Worm (Caenorhabditis elegans) whole organism, mixed stage, embryonic: ENCODE measurements around the gene R10E4.11.

Experiments used
- M03D4.4 ChIP-seq: sonication (generic microtip); optimal IDR thresholded peaks from 2 replicates; lab custom pipeline; 2017; ENCODE audit warnings: mild to moderate bottlenecking, missing genetic modification characterization, missing compliant biosample characterization
- bed-3 ChIP-seq: fragments of 200-800 bp; sonication (Bioruptor generic); optimal IDR thresholded peaks from 3 replicates; lab custom pipeline; 2018; ENCODE audit warnings: mild to moderate bottlenecking, missing genetic modification characterization, moderate library complexity, missing compliant biosample characterization
- blmp-1 ChIP-seq: fragments of 150-350 bp; optimal IDR thresholded peaks from 2 replicates; lab custom pipeline; 2014; ENCODE audit warnings: missing biosample characterization, missing genetic modification characterization
- ceh-39 ChIP-seq: fragments of 150-350 bp; optimal IDR thresholded peaks from 2 replicates; lab custom pipeline; 2014; ENCODE audit warnings: missing biosample characterization, missing genetic modification characterization
- ceh-43 ChIP-seq: fragments of 200-800 bp; sonication (Bioruptor generic); optimal IDR thresholded peaks from 2 replicates; lab custom pipeline; 2018; ENCODE audit warnings: mild to moderate bottlenecking, missing genetic modification characterization, moderate library complexity, missing compliant biosample characterization
- ceh-83 ChIP-seq: fragments of 200-800 bp; sonication (Bioruptor generic); optimal IDR thresholded peaks from 2 replicates; lab custom pipeline; 2018; ENCODE audit warnings: mild to moderate bottlenecking, missing genetic modification characterization, missing compliant biosample characterization
- ces-1 ChIP-seq: fragments of 150-350 bp; optimal IDR thresholded peaks from 2 replicates; lab custom pipeline; 2014; ENCODE audit warnings: missing biosample characterization, missing genetic modification reagents, missing genetic modification characterization
- cnd-1 ChIP-seq: fragments of 200-800 bp; sonication (Bioruptor generic); optimal IDR thresholded peaks from 2 replicates; lab custom pipeline; 2018; ENCODE audit warnings: mild to moderate bottlenecking, missing genetic modification characterization, missing compliant biosample characterization
- elt-3 ChIP-seq: fragments of 150-350 bp; optimal IDR thresholded peaks from 2 replicates; lab custom pipeline; 2014; ENCODE audit warnings: missing biosample characterization, missing genetic modification characterization
- ham-2 ChIP-seq: fragments of 200-800 bp; sonication (Bioruptor generic); optimal IDR thresholded peaks from 2 replicates; lab custom pipeline; 2018; ENCODE audit warnings: mild to moderate bottlenecking, missing genetic modification characterization, missing compliant biosample characterization
- hlh-1 ChIP-seq: fragments of 150-350 bp; optimal IDR thresholded peaks from 2 replicates; lab custom pipeline; 2014; ENCODE audit warnings: missing biosample characterization, missing genetic modification reagents, missing genetic modification characterization
- lin-32 ChIP-seq: fragments of 200-800 bp; sonication (Bioruptor generic); optimal IDR thresholded peaks from 2 replicates; lab custom pipeline; 2018; ENCODE audit warnings: mild to moderate bottlenecking, missing genetic modification characterization, missing compliant biosample characterization
- lsy-2 ChIP-seq: fragments of 150-350 bp; optimal IDR thresholded peaks from 2 replicates; lab custom pipeline; 2014; ENCODE audit warnings: missing biosample characterization, missing genetic modification characterization
- mab-5 ChIP-seq: fragments of 150-350 bp; optimal IDR thresholded peaks from 2 replicates; lab custom pipeline; 2014; ENCODE audit warnings: missing biosample characterization, missing genetic modification characterization
- mep-1 ChIP-seq: fragments of 150-350 bp; optimal IDR thresholded peaks from 2 replicates; lab custom pipeline; 2017; ENCODE audit warnings: missing biosample characterization, missing genetic modification reagents, missing genetic modification characterization, inconsistent platforms
- mls-2 ChIP-seq: sonication (generic microtip); optimal IDR thresholded peaks from 2 replicates; lab custom pipeline; 2016; ENCODE audit warnings: mild to moderate bottlenecking, missing genetic modification characterization, moderate library complexity, missing compliant biosample characterization
- nhr-12 ChIP-seq: fragments of 150-350 bp; optimal IDR thresholded peaks from 2 replicates; lab custom pipeline; 2014; ENCODE audit warnings: missing biosample characterization, missing genetic modification characterization
- nhr-2 ChIP-seq: fragments of 150-350 bp; optimal IDR thresholded peaks from 2 replicates; lab custom pipeline; 2014; ENCODE audit warnings: missing biosample characterization, missing genetic modification characterization
- nhr-237 ChIP-seq: fragments of 150-350 bp; optimal IDR thresholded peaks from 2 replicates; lab custom pipeline; 2014; ENCODE audit warnings: missing biosample characterization, missing genetic modification characterization
- nhr-28 ChIP-seq: fragments of 150-350 bp; optimal IDR thresholded peaks from 2 replicates; lab custom pipeline; 2014; ENCODE audit warnings: missing biosample characterization, missing genetic modification characterization
- nhr-76 ChIP-seq: sonication (generic microtip); optimal IDR thresholded peaks from 2 replicates; lab custom pipeline; 2017; ENCODE audit warnings: missing biosample characterization, missing genetic modification characterization
- pha-4 ChIP-seq: fragments of 150-350 bp; optimal IDR thresholded peaks from 2 replicates; lab custom pipeline; 2018; ENCODE audit warnings: missing biosample characterization, missing genetic modification reagents, missing genetic modification characterization
- snpc-4 ChIP-seq: fragments of 150-350 bp; optimal IDR thresholded peaks from 2 replicates; lab custom pipeline; 2014; ENCODE audit warnings: missing biosample characterization, missing genetic modification characterization
- sptf-1 ChIP-seq: sonication (generic microtip); optimal IDR thresholded peaks from 2 replicates; lab custom pipeline; 2017; ENCODE audit warnings: mild to moderate bottlenecking, missing genetic modification characterization, moderate library complexity, missing compliant biosample characterization
- tbx-8 ChIP-seq: fragments of 200-800 bp; sonication (Bioruptor generic); optimal IDR thresholded peaks from 2 replicates; lab custom pipeline; 2018; ENCODE audit warnings: mild to moderate bottlenecking, missing genetic modification characterization, moderate library complexity, missing compliant biosample characterization
- unc-120 ChIP-seq: sonication (generic microtip); optimal IDR thresholded peaks from 2 replicates; lab custom pipeline; 2017; ENCODE audit warnings: missing genetic modification characterization, missing compliant biosample characterization; ENCODE audit not compliant: poor library complexity, severe bottlenecking
- unc-39 ChIP-seq: fragments of 150-350 bp; optimal IDR thresholded peaks from 2 replicates; lab custom pipeline; 2014; ENCODE audit warnings: missing biosample characterization, missing genetic modification characterization
- unc-62 ChIP-seq: fragments of 150-350 bp; optimal IDR thresholded peaks from 2 replicates; lab custom pipeline; 2014; ENCODE audit warnings: missing biosample characterization, missing genetic modification reagents, missing genetic modification characterization
- zip-8 ChIP-seq: fragments of 150-350 bp; optimal IDR thresholded peaks from 2 replicates; lab custom pipeline; 2014; ENCODE audit warnings: missing biosample characterization, missing genetic modification characterization
- ztf-11 ChIP-seq: fragments of 150-350 bp; optimal IDR thresholded peaks from 2 replicates; lab custom pipeline; 2014; ENCODE audit warnings: missing biosample characterization, missing genetic modification characterization

R10E4.11 gene

DNA sequence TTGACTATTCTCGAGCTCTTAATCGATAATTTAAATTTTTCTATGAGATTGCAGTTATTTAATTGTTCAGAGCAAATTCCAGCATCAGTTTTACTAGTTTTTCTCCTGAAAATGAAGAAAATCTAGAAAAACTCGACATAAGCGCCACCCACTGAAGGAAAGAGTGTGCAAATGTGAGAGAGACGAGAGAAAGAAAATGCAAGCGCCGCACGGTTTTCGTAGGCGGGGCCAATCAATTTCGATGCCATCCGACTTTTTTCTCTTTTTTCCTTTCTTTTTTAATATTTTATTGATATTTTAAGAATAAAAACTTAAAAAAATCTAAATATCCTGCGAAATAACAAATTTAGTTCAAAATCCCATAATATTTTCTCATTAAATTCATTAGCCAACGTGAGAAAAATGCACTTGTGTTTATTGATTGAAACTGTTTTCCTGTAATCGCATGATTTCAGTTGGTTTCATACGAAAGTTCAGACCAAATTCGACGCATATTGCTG is 31.8 kb upstream of the R10E4.11 start, which contains the start of gene cdk-12:
Gene cdk-12, plus strand, starts transcription at position 450 of the 500 bp plus-strand sequence.
- TF ChIP-seq sptf-1 (tag; lab: Kevin White, UChicago) (peak; percentile 46), nhr-237 (tag; lab: Kevin White, UChicago) (no peak), ces-1 (GFP tag; lab: Kevin White, UChicago) (peak; percentile 40), lsy-2 (peak; percentile 13), ceh-83 (GFP tag; lab: Kevin White, UChicago) (no peak), mls-2 (tag; lab: Kevin White, UChicago) (no peak), mep-1 (tag; lab: Kevin White, UChicago) (peak; percentile 76)
- TF ChIP-seq, all 35 proteins: peak for 4

DNA sequence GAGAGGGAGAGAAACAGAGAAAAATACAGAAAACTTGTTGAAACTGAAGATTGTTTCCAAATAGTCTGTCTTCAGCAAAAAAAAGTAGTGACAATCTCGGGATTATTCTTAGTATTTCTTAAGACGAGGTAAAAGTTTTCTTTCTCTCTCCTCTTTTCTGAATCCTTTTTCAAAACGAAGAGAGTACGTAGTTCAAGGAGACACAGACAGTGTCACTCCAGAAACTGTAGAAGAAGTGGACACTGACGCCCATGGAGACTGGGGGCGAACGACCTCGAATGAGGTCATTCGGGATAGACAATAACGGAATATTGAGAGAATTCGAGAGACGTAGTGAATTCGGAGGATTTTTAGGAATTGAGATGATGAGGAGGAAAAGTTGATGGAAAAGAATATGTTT is 30.1 kb upstream of the R10E4.11 start, which contains the start of gene gly-6:
Gene gly-6, minus strand, starts transcription at position 245 of the 400 bp plus-strand sequence.
- TF ChIP-seq snpc-4 (tag; lab: Kevin White, UChicago) = no peak
- TF ChIP-seq pha-4 (tag; lab: Kevin White, UChicago) = no peak
- no peak for TF ChIP-seq zip-8 (tag; lab: Kevin White, UChicago)
- TF ChIP-seq tbx-8 (GFP tag; lab: Kevin White, UChicago) = no peak
- no peak for TF ChIP-seq mls-2 (tag; lab: Kevin White, UChicago)
- no peak for TF ChIP-seq ceh-39 (tag; lab: Kevin White, UChicago)
- no peak for TF ChIP-seq ham-2
- no peak for TF ChIP-seq blmp-1
- TF ChIP-seq nhr-2 (tag; lab: Kevin White, UChicago) = no peak
- TF ChIP-seq nhr-28 = no peak
- TF ChIP-seq mab-5 = no peak
- TF ChIP-seq cnd-1 (tag; lab: Kevin White, UChicago) = no peak
- no peak for TF ChIP-seq bed-3 (GFP tag; lab: Kevin White, UChicago)
- TF ChIP-seq hlh-1 (tag; lab: Kevin White, UChicago) = no peak
- no peak for TF ChIP-seq unc-62
- no peak for TF ChIP-seq unc-39 (tag; lab: Kevin White, UChicago)

DNA sequence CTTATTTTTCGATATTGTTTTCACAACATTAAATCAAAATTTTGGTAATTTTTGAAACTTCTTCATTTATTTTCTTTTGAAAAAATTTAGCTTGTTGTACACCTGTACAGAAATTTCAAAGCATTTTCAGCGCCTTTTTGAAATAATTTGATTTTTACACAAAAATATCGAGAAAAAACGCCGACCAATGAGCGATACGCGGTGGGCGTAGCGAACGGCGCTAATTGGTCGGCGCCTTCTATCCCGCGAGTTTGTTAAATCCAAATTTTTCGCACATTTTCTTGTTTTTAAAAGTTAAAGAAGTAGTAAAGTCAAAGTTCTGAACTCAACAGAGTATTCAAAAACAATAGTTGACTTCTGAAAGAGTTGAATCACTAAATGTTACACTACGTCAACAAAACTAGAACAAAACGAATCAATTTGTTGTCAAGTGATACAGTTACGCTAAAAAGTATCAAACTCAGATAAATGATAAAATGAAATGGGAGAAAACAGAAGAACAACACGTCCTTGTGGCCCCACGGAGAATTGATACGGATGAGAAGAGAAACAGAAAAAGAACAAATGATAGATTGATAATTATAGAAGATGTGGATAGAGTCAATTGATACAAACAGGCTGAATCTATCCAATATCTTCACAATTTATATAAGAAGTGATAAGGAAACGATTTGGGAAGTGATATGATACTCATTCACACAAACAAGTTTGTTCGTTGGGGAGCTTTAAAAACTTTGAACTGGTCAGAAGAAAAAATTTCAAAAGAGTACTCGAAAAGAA is 27.6 kb upstream of the R10E4.11 start:
- peak; percentile 19 for TF ChIP-seq elt-3 (tag; lab: Kevin White, UChicago)
- TF ChIP-seq nhr-76 = no peak

DNA sequence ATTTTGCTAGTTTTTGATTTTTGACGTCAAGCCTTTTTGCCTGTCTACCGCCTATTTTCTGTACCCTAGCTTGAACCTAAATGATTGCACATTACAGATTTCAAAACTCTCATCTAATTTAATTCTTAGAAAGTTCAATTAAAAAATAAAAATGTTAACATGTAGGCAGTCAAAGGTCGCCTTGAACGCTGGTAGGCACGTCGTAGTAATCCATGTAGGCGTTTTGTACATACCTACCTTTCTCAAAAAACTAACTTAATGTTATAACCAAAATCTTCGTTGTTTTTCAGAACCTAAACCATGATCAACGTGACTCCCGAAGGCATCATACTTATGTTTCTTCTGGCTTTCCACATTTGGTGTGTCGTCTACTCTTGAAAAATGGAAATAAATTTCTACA is 23.0 kb upstream of the R10E4.11 start, which contains the start of gene H38K22.9:
Gene H38K22.9, plus strand, starts transcription at position 301 of the 400 bp plus-strand sequence.
- no peak for TF ChIP-seq unc-62
- no peak for TF ChIP-seq tbx-8 (GFP tag; lab: Kevin White, UChicago)
- TF ChIP-seq nhr-28 = no peak
- TF ChIP-seq lin-32 (GFP tag; lab: Kevin White, UChicago) = no peak
- no peak for TF ChIP-seq cnd-1 (tag; lab: Kevin White, UChicago)
- TF ChIP-seq blmp-1 = no peak
- TF ChIP-seq mep-1 (tag; lab: Kevin White, UChicago) = no peak
- no peak for TF ChIP-seq ceh-39 (tag; lab: Kevin White, UChicago)
- no peak for TF ChIP-seq sptf-1 (tag; lab: Kevin White, UChicago)
- TF ChIP-seq nhr-2 (tag; lab: Kevin White, UChicago) = no peak
- no peak for TF ChIP-seq ces-1 (GFP tag; lab: Kevin White, UChicago)
- TF ChIP-seq ztf-11 (tag; lab: Kevin White, UChicago) = no peak

DNA sequence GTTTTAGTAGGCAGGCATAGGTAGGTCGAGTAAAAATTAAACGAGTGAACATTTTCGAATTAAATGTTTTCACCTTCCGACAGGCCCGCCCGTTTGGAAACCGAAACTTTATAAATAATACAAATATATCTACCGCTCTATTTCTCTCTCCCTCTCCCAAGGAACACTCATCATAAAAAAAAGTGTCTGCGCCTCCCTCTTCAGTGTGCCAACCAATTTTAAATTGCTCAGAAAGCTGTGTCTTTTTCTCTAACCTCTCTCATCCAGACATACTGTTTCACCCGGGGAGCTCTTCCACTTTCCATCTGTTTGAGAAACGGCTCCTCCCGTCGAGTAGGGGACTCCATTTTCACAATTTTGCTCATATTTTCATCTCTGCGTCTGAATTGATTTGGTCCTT is 22.3 kb upstream of the R10E4.11 start:
- TF ChIP-seq ztf-11 (tag; lab: Kevin White, UChicago) (no peak), nhr-12 (tag; lab: Kevin White, UChicago) (no peak), nhr-237 (tag; lab: Kevin White, UChicago) (peak; percentile 30), ces-1 (GFP tag; lab: Kevin White, UChicago) (peak; percentile 73), ceh-43 (GFP tag; lab: Kevin White, UChicago) (no peak), nhr-2 (tag; lab: Kevin White, UChicago) (no peak), unc-120 (tag; lab: Kevin White, UChicago) (peak; percentile 55), M03D4.4 (tag; lab: Kevin White, UChicago) (no peak)
